Worm (Caenorhabditis elegans) whole organism, L2 larva: ENCODE results near the gene C32D5.14.

Source experiments
- C34F6.9 ChIP-seq: fragments of 150-350 bp; optimal IDR thresholded peaks from 2 replicates; lab custom pipeline; 2014; ENCODE audit warnings: missing biosample characterization, missing genetic modification characterization
- F13H6.1 ChIP-seq: sonication (generic microtip); optimal IDR thresholded peaks from 2 replicates; lab custom pipeline; 2016; ENCODE audit warnings: missing genetic modification characterization, missing compliant biosample characterization
- R02D3.7 ChIP-seq: fragments of 150-350 bp; optimal IDR thresholded peaks from 2 replicates; lab custom pipeline; 2014; ENCODE audit warnings: missing biosample characterization, missing genetic modification characterization
- Y55F3AM.14 ChIP-seq: fragments of 200-800 bp; sonication (Bioruptor generic); optimal IDR thresholded peaks from 2 replicates; lab custom pipeline; 2018; ENCODE audit warnings: mild to moderate bottlenecking, missing genetic modification characterization, missing compliant biosample characterization
- ZK546.5 ChIP-seq: sonication (generic microtip); optimal IDR thresholded peaks from 2 replicates; lab custom pipeline; 2017; ENCODE audit warnings: missing biosample characterization, missing genetic modification characterization
- alr-1 ChIP-seq: fragments of 150-350 bp; optimal IDR thresholded peaks from 2 replicates; lab custom pipeline; 2014; ENCODE audit warnings: missing biosample characterization, missing genetic modification characterization
- aly-2 ChIP-seq: fragments of 150-350 bp; optimal IDR thresholded peaks from 2 replicates; lab custom pipeline; 2014; ENCODE audit warnings: missing biosample characterization, missing genetic modification characterization
- ama-1 ChIP-seq: fragments of 150-350 bp; optimal IDR thresholded peaks from 2 replicates; lab custom pipeline; 2018; ENCODE audit warnings: inconsistent platforms
- blmp-1 ChIP-seq: sonication (generic microtip); optimal IDR thresholded peaks from 2 replicates; lab custom pipeline; 2017; ENCODE audit warnings: missing genetic modification characterization, mild to moderate bottlenecking, missing compliant biosample characterization, antibody characterized with exemption, moderate library complexity; ENCODE audit not compliant: insufficient read depth
- ceh-16 ChIP-seq: fragments of 150-350 bp; optimal IDR thresholded peaks from 2 replicates; lab custom pipeline; 2014; ENCODE audit warnings: missing biosample characterization, missing genetic modification characterization
- ceh-82 ChIP-seq: fragments of 150-350 bp; optimal IDR thresholded peaks from 2 replicates; lab custom pipeline; 2014; ENCODE audit warnings: missing biosample characterization, missing genetic modification characterization
- crh-2 ChIP-seq: sonication (generic microtip); optimal IDR thresholded peaks from 2 replicates; lab custom pipeline; 2017; ENCODE audit warnings: missing biosample characterization, missing genetic modification characterization
- dmd-4 ChIP-seq: sonication (generic microtip); optimal IDR thresholded peaks from 2 replicates; lab custom pipeline; 2017; ENCODE audit warnings: missing biosample characterization, missing genetic modification characterization
- egl-27 ChIP-seq: sonication (generic microtip); optimal IDR thresholded peaks from 3 replicates; lab custom pipeline; 2017; ENCODE audit warnings: missing biosample characterization, missing genetic modification reagents, missing genetic modification characterization
- elt-1 ChIP-seq: fragments of 150-350 bp; optimal IDR thresholded peaks from 2 replicates; lab custom pipeline; 2014; ENCODE audit warnings: missing biosample characterization, missing genetic modification characterization
- fos-1 ChIP-seq: fragments of 150-350 bp; optimal IDR thresholded peaks from 2 replicates; lab custom pipeline; 2014; ENCODE audit warnings: missing biosample characterization, missing genetic modification characterization
- gmeb-1 ChIP-seq: fragments of 150-350 bp; optimal IDR thresholded peaks from 2 replicates; lab custom pipeline; 2014; ENCODE audit warnings: missing biosample characterization, missing genetic modification characterization
- lin-11 ChIP-seq: fragments of 150-350 bp; sonication (generic microtip); optimal IDR thresholded peaks from 2 replicates; lab custom pipeline; 2014; ENCODE audit warnings: missing biosample characterization, missing genetic modification characterization, inconsistent platforms, mixed read lengths
- lin-13 ChIP-seq: fragments of 150-350 bp; optimal IDR thresholded peaks from 2 replicates; lab custom pipeline; 2014; ENCODE audit warnings: missing biosample characterization, missing genetic modification reagents, missing genetic modification characterization
- lin-39 ChIP-seq: fragments of 150-350 bp; optimal IDR thresholded peaks from 2 replicates; lab custom pipeline; 2014; ENCODE audit warnings: missing biosample characterization, missing genetic modification reagents, missing genetic modification characterization
- lsy-2 ChIP-seq, 2 experiments: fragments of 150-350 bp in 1 of 2; sonication (generic microtip) in 1 of 2; optimal IDR thresholded peaks; 2 replicates each; lab custom pipeline; 2014 to 2017; ENCODE audit warnings: missing biosample characterization in 2 of 2, missing genetic modification characterization in 2 of 2
- mab-5 ChIP-seq: fragments of 150-350 bp; optimal IDR thresholded peaks from 2 replicates; lab custom pipeline; 2014; ENCODE audit warnings: missing biosample characterization, missing genetic modification characterization
- mbf-1 ChIP-seq: sonication (generic microtip); optimal IDR thresholded peaks from 2 replicates; lab custom pipeline; 2017; ENCODE audit warnings: missing biosample characterization, missing genetic modification characterization
- nhr-11 ChIP-seq: fragments of 150-350 bp; optimal IDR thresholded peaks from 2 replicates; lab custom pipeline; 2014; ENCODE audit warnings: missing biosample characterization, missing genetic modification characterization
- nhr-12 ChIP-seq: fragments of 150-350 bp; optimal IDR thresholded peaks from 2 replicates; lab custom pipeline; 2014; ENCODE audit warnings: missing biosample characterization, missing genetic modification characterization
- nhr-129 ChIP-seq: fragments of 150-350 bp; optimal IDR thresholded peaks from 2 replicates; lab custom pipeline; 2014; ENCODE audit warnings: missing biosample characterization, missing genetic modification characterization
- nhr-21 ChIP-seq: fragments of 150-350 bp; optimal IDR thresholded peaks from 2 replicates; lab custom pipeline; 2014; ENCODE audit warnings: missing biosample characterization, missing genetic modification characterization
- nhr-23 ChIP-seq: fragments of 150-350 bp; optimal IDR thresholded peaks from 2 replicates; lab custom pipeline; 2014; ENCODE audit warnings: missing biosample characterization, missing genetic modification reagents, missing genetic modification characterization
- nhr-77 ChIP-seq: fragments of 150-350 bp; optimal IDR thresholded peaks from 2 replicates; lab custom pipeline; 2014; ENCODE audit warnings: missing biosample characterization, missing genetic modification characterization
- sem-4 ChIP-seq: fragments of 150-350 bp; optimal IDR thresholded peaks from 2 replicates; lab custom pipeline; 2014; ENCODE audit warnings: missing biosample characterization, missing genetic modification reagents, missing genetic modification characterization
- skn-1 ChIP-seq: sonication (generic microtip); optimal IDR thresholded peaks from 2 replicates; lab custom pipeline; 2017; ENCODE audit warnings: missing biosample characterization, missing genetic modification characterization
- sma-3 ChIP-seq: sonication (generic microtip); optimal IDR thresholded peaks from 2 replicates; lab custom pipeline; 2016; ENCODE audit warnings: missing genetic modification reagents, missing genetic modification characterization, missing compliant biosample characterization
- sma-9 ChIP-seq, 2 experiments: fragments of 150-350 bp in 1 of 2; sonication (generic microtip) in 1 of 2; optimal IDR thresholded peaks; 2 replicates each; lab custom pipeline; 2014 to 2016; ENCODE audit warnings: missing genetic modification characterization in 2 of 2, mild to moderate bottlenecking in 1 of 2, missing biosample characterization in 1 of 2, missing compliant biosample characterization in 1 of 2, missing genetic modification reagents in 1 of 2, moderate library complexity in 1 of 2
- snpc-4 ChIP-seq: fragments of 150-350 bp; optimal IDR thresholded peaks from 2 replicates; lab custom pipeline; 2014; ENCODE audit warnings: missing biosample characterization, missing genetic modification characterization
- unc-39 ChIP-seq: fragments of 150-350 bp; optimal IDR thresholded peaks from 2 replicates; lab custom pipeline; 2014; ENCODE audit warnings: missing biosample characterization, missing genetic modification characterization
- unc-55 ChIP-seq: fragments of 150-350 bp; sonication (generic microtip); optimal IDR thresholded peaks from 3 replicates; lab custom pipeline; 2014; ENCODE audit warnings: missing biosample characterization, missing genetic modification reagents, missing genetic modification characterization
- unc-62 ChIP-seq: fragments of 150-350 bp; optimal IDR thresholded peaks from 2 replicates; lab custom pipeline; 2014; ENCODE audit warnings: missing biosample characterization, missing genetic modification reagents, missing genetic modification characterization
- zag-1 ChIP-seq: fragments of 150-350 bp; optimal IDR thresholded peaks from 2 replicates; lab custom pipeline; 2014; ENCODE audit warnings: missing biosample characterization, missing genetic modification characterization
- ztf-1 ChIP-seq: fragments of 200-800 bp; sonication (Bioruptor generic); conservative IDR thresholded peaks from 2 replicates; pipeline ENCODE4 v1.3.6; 2022; ENCODE audit warnings: missing genetic modification characterization, missing compliant biosample characterization
- ztf-11 ChIP-seq: sonication (generic microtip); optimal IDR thresholded peaks from 2 replicates; lab custom pipeline; 2017; ENCODE audit warnings: missing biosample characterization, missing genetic modification characterization
- ztf-4 ChIP-seq: fragments of 150-350 bp; optimal IDR thresholded peaks from 2 replicates; lab custom pipeline; 2014; ENCODE audit warnings: missing biosample characterization, missing genetic modification characterization

C32D5.14 gene

ce11 chrII:6324086-6324485 lies 11.2 kb upstream of the C32D5.14 start, which contains the start of gene sma-6:
Gene sma-6, plus strand, starts transcription at chrII:6324484.
- peak; percentile 32 for TF ChIP-seq fos-1 (tag; lab: Kevin White, UChicago)
- TF ChIP-seq sma-3 (GFP tag; lab: Kevin White, UChicago) = peak; percentile 50
- TF ChIP-seq nhr-23 (tag; lab: Kevin White, UChicago) = no peak

- peak; percentile 91 for TF ChIP-seq fos-1 (tag; lab: Kevin White, UChicago)
- no peak for TF ChIP-seq mbf-1 (tag; lab: Kevin White, UChicago)
- TF ChIP-seq sma-3 (GFP tag; lab: Kevin White, UChicago) = peak; percentile 5
- TF ChIP-seq alr-1 (tag; lab: Kevin White, UChicago) = no peak
- TF ChIP-seq ztf-1 (GFP tag; lab: Robert Waterston, UW) = no peak
- no peak for TF ChIP-seq nhr-23 (tag; lab: Kevin White, UChicago)
- no peak for TF ChIP-seq ztf-4 (tag; lab: Kevin White, UChicago)
- peak; percentile 24 for TF ChIP-seq gmeb-1 (tag; lab: Kevin White, UChicago)
- peak; percentile 70 for TF ChIP-seq crh-2 (tag; lab: Kevin White, UChicago)
- no peak for TF ChIP-seq nhr-21 (tag; lab: Kevin White, UChicago)
- no peak for TF ChIP-seq nhr-12 (tag; lab: Kevin White, UChicago)
- peak; percentile 67 for TF ChIP-seq sma-9 (GFP tag; optimal IDR thresholded peaks at IDR 0.05; lab: Kevin White, UChicago)
- TF ChIP-seq sma-9 (tag; optimal IDR thresholded peaks at IDR 0.05; lab: Kevin White, UChicago) = no peak
- peak; percentile 57 for TF ChIP-seq F13H6.1 (tag; lab: Kevin White, UChicago)
- no peak for TF ChIP-seq C34F6.9 (tag; lab: Kevin White, UChicago)
- no peak for TF ChIP-seq nhr-77 (tag; lab: Kevin White, UChicago)
- TF ChIP-seq nhr-11 = no peak
- TF ChIP-seq blmp-1 (tag; lab: Kevin White, UChicago) = no peak
These were observed 8.0 kb upstream of the C32D5.14 start for ce11 chrII:6327317-6327716.

ce11 chrII:6328672-6329071 lies 6.6 kb upstream of the C32D5.14 start:
- peak; percentile 43 for TF ChIP-seq gmeb-1 (tag; lab: Kevin White, UChicago)
- peak; percentile 33 for TF ChIP-seq skn-1
- no peak for TF ChIP-seq dmd-4 (tag; lab: Kevin White, UChicago)
- no peak for TF ChIP-seq sma-3 (GFP tag; lab: Kevin White, UChicago)
- TF ChIP-seq ama-1 (lab: Kevin White, UChicago) = no peak
- peak; percentile 95 for TF ChIP-seq fos-1 (tag; lab: Kevin White, UChicago)
- TF ChIP-seq crh-2 (tag; lab: Kevin White, UChicago) = peak; percentile 43
- TF ChIP-seq lin-11 = no peak
- no peak for TF ChIP-seq egl-27 (tag; lab: Kevin White, UChicago)
- no peak for TF ChIP-seq nhr-23 (tag; lab: Kevin White, UChicago)
- peak; percentile 17 for TF ChIP-seq sma-9 (GFP tag; optimal IDR thresholded peaks at IDR 0.05; lab: Kevin White, UChicago)
- no peak for TF ChIP-seq sma-9 (tag; optimal IDR thresholded peaks at IDR 0.05; lab: Kevin White, UChicago)
- no peak for TF ChIP-seq unc-62 (GFP tag; lab: Kevin White, UChicago)
- no peak for TF ChIP-seq aly-2 (tag; lab: Kevin White, UChicago)
- TF ChIP-seq snpc-4 = no peak
- TF ChIP-seq unc-55 (GFP tag; lab: Kevin White, UChicago) = no peak
- TF ChIP-seq ZK546.5 = no peak
- TF ChIP-seq Y55F3AM.14 (GFP tag; lab: Kevin White, UChicago) = no peak
- TF ChIP-seq ztf-1 (GFP tag; lab: Robert Waterston, UW) = no peak
- no peak for TF ChIP-seq zag-1 (tag; lab: Kevin White, UChicago)

ce11 chrII:6331222-6331830 lies 4.0 kb upstream of the C32D5.14 start, which contains the start of gene set-4:
Gene set-4, minus strand, starts transcription at chrII:6331341.
- peak; percentile 78 for TF ChIP-seq Y55F3AM.14 (GFP tag; lab: Kevin White, UChicago)
- peak; percentile 91 for TF ChIP-seq ceh-16 (tag; lab: Kevin White, UChicago)
- peak; percentile 92 for TF ChIP-seq F13H6.1 (tag; lab: Kevin White, UChicago)
- TF ChIP-seq mab-5 (tag; lab: Kevin White, UChicago) = peak; percentile 84
- TF ChIP-seq sem-4 (tag; lab: Kevin White, UChicago) = peak; percentile 93
- TF ChIP-seq egl-27 (tag; lab: Kevin White, UChicago) = peak; percentile 85
- peak; percentile 98 for TF ChIP-seq C34F6.9 (tag; lab: Kevin White, UChicago)
- TF ChIP-seq sma-9 (GFP tag; optimal IDR thresholded peaks at IDR 0.05; lab: Kevin White, UChicago) = peak; percentile 92
- TF ChIP-seq sma-9 (tag; optimal IDR thresholded peaks at IDR 0.05; lab: Kevin White, UChicago) = no peak
- TF ChIP-seq ztf-1 (GFP tag; lab: Robert Waterston, UW) = no peak
- TF ChIP-seq unc-39 (tag; lab: Kevin White, UChicago) = no peak
- peak; percentile 90 to 95 for TF ChIP-seq lsy-2 (tag; optimal IDR thresholded peaks at IDR 0.05; lab: Kevin White, UChicago)
- TF ChIP-seq ztf-4 (tag; lab: Kevin White, UChicago) = peak; percentile 90
- TF ChIP-seq aly-2 (tag; lab: Kevin White, UChicago) = no peak
- TF ChIP-seq ama-1 (lab: Kevin White, UChicago) = peak; percentile 26
- peak; percentile 54 for TF ChIP-seq blmp-1 (tag; lab: Kevin White, UChicago)
- TF ChIP-seq R02D3.7 (tag; lab: Kevin White, UChicago) = peak; percentile 50
- peak; percentile 96 for TF ChIP-seq nhr-129 (tag; lab: Kevin White, UChicago)
- TF ChIP-seq ceh-82 (tag; lab: Kevin White, UChicago) = peak; percentile 68
- peak; percentile 27 for TF ChIP-seq ZK546.5
- TF ChIP-seq nhr-12 (tag; lab: Kevin White, UChicago) = no peak
- no peak for TF ChIP-seq elt-1
- peak; percentile 96 for TF ChIP-seq fos-1 (tag; lab: Kevin White, UChicago)
- peak; percentile 59 for TF ChIP-seq unc-62 (GFP tag; lab: Kevin White, UChicago)
- TF ChIP-seq lin-13 (GFP tag; lab: Kevin White, UChicago) = peak; percentile 93
- no peak for TF ChIP-seq lin-39
- no peak for TF ChIP-seq alr-1 (tag; lab: Kevin White, UChicago)
- no peak for TF ChIP-seq mbf-1 (tag; lab: Kevin White, UChicago)
- no peak for TF ChIP-seq skn-1
- TF ChIP-seq ztf-11 = peak; percentile 61
